Worm (Caenorhabditis elegans) whole organism, L2 larva: Measurements from ENCODE around the gene F45D3.3.

ENCODE experiments used
- C34F6.9 ChIP-seq: fragments of 150-350 bp; optimal IDR thresholded peaks from 2 replicates; lab custom pipeline; 2014; ENCODE audit warnings: missing biosample characterization, missing genetic modification characterization
- F13H6.1 ChIP-seq: sonication (generic microtip); optimal IDR thresholded peaks from 2 replicates; lab custom pipeline; 2016; ENCODE audit warnings: missing genetic modification characterization, missing compliant biosample characterization
- R02D3.7 ChIP-seq: fragments of 150-350 bp; optimal IDR thresholded peaks from 2 replicates; lab custom pipeline; 2014; ENCODE audit warnings: missing biosample characterization, missing genetic modification characterization
- aly-2 ChIP-seq: fragments of 150-350 bp; optimal IDR thresholded peaks from 2 replicates; lab custom pipeline; 2014; ENCODE audit warnings: missing biosample characterization, missing genetic modification characterization
- blmp-1 ChIP-seq: sonication (generic microtip); optimal IDR thresholded peaks from 2 replicates; lab custom pipeline; 2017; ENCODE audit warnings: missing genetic modification characterization, mild to moderate bottlenecking, missing compliant biosample characterization, antibody characterized with exemption, moderate library complexity; ENCODE audit not compliant: insufficient read depth
- ceh-16 ChIP-seq: fragments of 150-350 bp; optimal IDR thresholded peaks from 2 replicates; lab custom pipeline; 2014; ENCODE audit warnings: missing biosample characterization, missing genetic modification characterization
- ceh-82 ChIP-seq: fragments of 150-350 bp; optimal IDR thresholded peaks from 2 replicates; lab custom pipeline; 2014; ENCODE audit warnings: missing biosample characterization, missing genetic modification characterization
- crh-2 ChIP-seq: sonication (generic microtip); optimal IDR thresholded peaks from 2 replicates; lab custom pipeline; 2017; ENCODE audit warnings: missing biosample characterization, missing genetic modification characterization
- dmd-4 ChIP-seq: sonication (generic microtip); optimal IDR thresholded peaks from 2 replicates; lab custom pipeline; 2017; ENCODE audit warnings: missing biosample characterization, missing genetic modification characterization
- egl-27 ChIP-seq: sonication (generic microtip); optimal IDR thresholded peaks from 3 replicates; lab custom pipeline; 2017; ENCODE audit warnings: missing biosample characterization, missing genetic modification reagents, missing genetic modification characterization
- elt-1 ChIP-seq: fragments of 150-350 bp; optimal IDR thresholded peaks from 2 replicates; lab custom pipeline; 2014; ENCODE audit warnings: missing biosample characterization, missing genetic modification characterization
- elt-3 ChIP-seq: sonication (generic microtip); optimal IDR thresholded peaks from 2 replicates; lab custom pipeline; 2017; ENCODE audit warnings: missing biosample characterization, missing genetic modification characterization
- fos-1 ChIP-seq: fragments of 150-350 bp; optimal IDR thresholded peaks from 2 replicates; lab custom pipeline; 2014; ENCODE audit warnings: missing biosample characterization, missing genetic modification characterization
- gmeb-1 ChIP-seq: fragments of 150-350 bp; optimal IDR thresholded peaks from 2 replicates; lab custom pipeline; 2014; ENCODE audit warnings: missing biosample characterization, missing genetic modification characterization
- lin-11 ChIP-seq: fragments of 150-350 bp; sonication (generic microtip); optimal IDR thresholded peaks from 2 replicates; lab custom pipeline; 2014; ENCODE audit warnings: missing biosample characterization, missing genetic modification characterization, inconsistent platforms, mixed read lengths
- lin-13 ChIP-seq: fragments of 150-350 bp; optimal IDR thresholded peaks from 2 replicates; lab custom pipeline; 2014; ENCODE audit warnings: missing biosample characterization, missing genetic modification reagents, missing genetic modification characterization
- lsy-2 ChIP-seq, 2 experiments: fragments of 150-350 bp in 1 of 2; sonication (generic microtip) in 1 of 2; optimal IDR thresholded peaks; 2 replicates each; lab custom pipeline; 2014 to 2017; ENCODE audit warnings: missing biosample characterization in 2 of 2, missing genetic modification characterization in 2 of 2
- mbf-1 ChIP-seq: sonication (generic microtip); optimal IDR thresholded peaks from 2 replicates; lab custom pipeline; 2017; ENCODE audit warnings: missing biosample characterization, missing genetic modification characterization
- mdl-1 ChIP-seq, 2 experiments: fragments of 150-350 bp in 1 of 2; sonication (generic microtip) in 1 of 2; optimal IDR thresholded peaks; 2 replicates each; lab custom pipeline; 2017; ENCODE audit warnings: missing biosample characterization in 2 of 2, missing genetic modification characterization in 2 of 2
- nhr-11 ChIP-seq: fragments of 150-350 bp; optimal IDR thresholded peaks from 2 replicates; lab custom pipeline; 2014; ENCODE audit warnings: missing biosample characterization, missing genetic modification characterization
- nhr-12 ChIP-seq: fragments of 150-350 bp; optimal IDR thresholded peaks from 2 replicates; lab custom pipeline; 2014; ENCODE audit warnings: missing biosample characterization, missing genetic modification characterization
- nhr-21 ChIP-seq: fragments of 150-350 bp; optimal IDR thresholded peaks from 2 replicates; lab custom pipeline; 2014; ENCODE audit warnings: missing biosample characterization, missing genetic modification characterization
- nhr-23 ChIP-seq: fragments of 150-350 bp; optimal IDR thresholded peaks from 2 replicates; lab custom pipeline; 2014; ENCODE audit warnings: missing biosample characterization, missing genetic modification reagents, missing genetic modification characterization
- nhr-237 ChIP-seq: fragments of 150-350 bp; optimal IDR thresholded peaks from 2 replicates; lab custom pipeline; 2014; ENCODE audit warnings: missing biosample characterization, missing genetic modification characterization
- nhr-25 ChIP-seq: fragments of 150-350 bp; sonication (generic microtip); optimal IDR thresholded peaks from 3 replicates; lab custom pipeline; 2014; ENCODE audit warnings: missing biosample characterization, missing genetic modification characterization
- nhr-6 ChIP-seq: fragments of 150-350 bp; optimal IDR thresholded peaks from 2 replicates; lab custom pipeline; 2014; ENCODE audit warnings: missing biosample characterization, missing genetic modification characterization
- peb-1 ChIP-seq: fragments of 150-350 bp; optimal IDR thresholded peaks from 2 replicates; lab custom pipeline; 2014; ENCODE audit warnings: missing biosample characterization, missing genetic modification characterization
- sem-4 ChIP-seq: fragments of 150-350 bp; optimal IDR thresholded peaks from 2 replicates; lab custom pipeline; 2014; ENCODE audit warnings: missing biosample characterization, missing genetic modification reagents, missing genetic modification characterization
- skn-1 ChIP-seq: sonication (generic microtip); optimal IDR thresholded peaks from 2 replicates; lab custom pipeline; 2017; ENCODE audit warnings: missing biosample characterization, missing genetic modification characterization
- sma-9 ChIP-seq, 2 experiments: fragments of 150-350 bp in 1 of 2; sonication (generic microtip) in 1 of 2; optimal IDR thresholded peaks; 2 replicates each; lab custom pipeline; 2014 to 2016; ENCODE audit warnings: missing genetic modification characterization in 2 of 2, mild to moderate bottlenecking in 1 of 2, missing biosample characterization in 1 of 2, missing compliant biosample characterization in 1 of 2, missing genetic modification reagents in 1 of 2, moderate library complexity in 1 of 2
- snpc-4 ChIP-seq: fragments of 150-350 bp; optimal IDR thresholded peaks from 2 replicates; lab custom pipeline; 2014; ENCODE audit warnings: missing biosample characterization, missing genetic modification characterization
- unc-39 ChIP-seq: fragments of 150-350 bp; optimal IDR thresholded peaks from 2 replicates; lab custom pipeline; 2014; ENCODE audit warnings: missing biosample characterization, missing genetic modification characterization
- unc-55 ChIP-seq: fragments of 150-350 bp; sonication (generic microtip); optimal IDR thresholded peaks from 3 replicates; lab custom pipeline; 2014; ENCODE audit warnings: missing biosample characterization, missing genetic modification reagents, missing genetic modification characterization
- unc-62 ChIP-seq: fragments of 150-350 bp; optimal IDR thresholded peaks from 2 replicates; lab custom pipeline; 2014; ENCODE audit warnings: missing biosample characterization, missing genetic modification reagents, missing genetic modification characterization
- ztf-1 ChIP-seq: fragments of 200-800 bp; sonication (Bioruptor generic); conservative IDR thresholded peaks from 2 replicates; pipeline ENCODE4 v1.3.6; 2022; ENCODE audit warnings: missing genetic modification characterization, missing compliant biosample characterization
- ztf-11 ChIP-seq: sonication (generic microtip); optimal IDR thresholded peaks from 2 replicates; lab custom pipeline; 2017; ENCODE audit warnings: missing biosample characterization, missing genetic modification characterization
- ztf-4 ChIP-seq: fragments of 150-350 bp; optimal IDR thresholded peaks from 2 replicates; lab custom pipeline; 2014; ENCODE audit warnings: missing biosample characterization, missing genetic modification characterization

The F45D3.3 gene

DNA sequence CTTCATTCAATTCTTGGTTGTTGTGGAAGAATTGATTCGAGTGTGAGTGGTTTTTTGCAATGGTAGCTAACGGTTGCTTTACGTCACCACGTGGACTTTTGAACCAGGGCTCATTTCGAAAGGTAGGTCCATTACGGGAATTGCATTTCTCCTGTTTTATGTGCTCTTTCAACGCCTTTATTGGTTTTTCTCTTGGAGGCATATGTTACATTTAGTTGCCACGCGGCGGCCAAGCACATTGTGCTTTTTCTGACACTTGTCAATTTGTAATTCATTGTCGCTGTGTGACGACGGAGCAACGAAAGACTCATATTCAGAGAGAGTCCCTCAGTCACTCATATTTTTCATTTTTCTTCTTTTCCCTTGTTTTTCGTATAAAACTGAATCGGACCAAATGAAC is 34.6 kb upstream of the F45D3.3 start:
- TF ChIP-seq dmd-4 (tag; lab: Kevin White, UChicago) (no peak), crh-2 (peak; percentile 14), lin-11 (tag; lab: Kevin White, UChicago) (peak; percentile 10)
- TF ChIP-seq, all 48 proteins: peak for 2

DNA sequence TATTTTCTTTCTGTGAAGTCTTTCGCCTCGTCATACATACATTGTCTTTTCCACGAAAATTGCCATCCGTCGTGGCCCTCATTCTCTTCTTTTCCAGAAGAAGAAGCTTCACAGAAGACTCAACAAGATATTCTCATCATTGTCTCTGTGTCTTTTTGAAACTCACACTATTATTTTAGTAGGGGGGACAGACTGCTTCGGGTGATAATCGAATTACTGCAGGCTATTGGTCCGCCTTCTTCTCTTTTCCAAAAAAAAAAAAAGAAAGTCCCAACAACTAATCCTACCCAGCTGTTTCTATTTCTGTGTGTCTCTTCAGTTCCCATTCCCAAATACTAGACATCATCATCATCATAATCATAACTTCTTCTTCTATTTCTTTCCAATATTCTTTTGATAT is 33.2 kb upstream of the F45D3.3 start:
- TF ChIP-seq nhr-23 (no peak), unc-55 (GFP tag; lab: Kevin White, UChicago) (peak; percentile 58)

DNA sequence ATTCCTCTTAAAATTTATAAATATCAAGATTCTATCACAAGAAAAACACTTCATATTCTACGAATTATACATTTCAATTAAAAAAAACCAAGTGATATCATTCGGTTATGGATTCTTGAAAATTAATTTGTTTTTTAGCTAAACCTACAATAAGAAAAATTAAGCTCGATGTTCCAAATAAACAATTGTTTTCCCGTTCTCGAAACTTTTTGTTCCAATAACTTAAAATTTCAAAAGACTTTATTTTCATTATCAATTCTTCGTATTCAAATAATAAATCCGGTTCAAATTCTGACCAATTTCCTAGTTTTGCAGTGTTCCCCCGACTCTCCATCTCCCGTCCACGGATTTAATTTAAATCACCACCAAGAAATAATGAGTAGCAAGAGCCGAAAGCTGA is 29.1 kb upstream of the F45D3.3 start, which contains the start of gene E02A10.3:
E02A10.3 (plus strand) TSS at position 301 of the 400 bp plus-strand sequence.
- no peak for TF ChIP-seq fos-1 (tag; lab: Kevin White, UChicago)
- no peak for TF ChIP-seq ztf-4 (tag; lab: Kevin White, UChicago)
- TF ChIP-seq C34F6.9 (tag; lab: Kevin White, UChicago) = no peak
- no peak for TF ChIP-seq R02D3.7 (tag; lab: Kevin White, UChicago)
- TF ChIP-seq sma-9 (GFP tag; optimal IDR thresholded peaks at IDR 0.05; lab: Kevin White, UChicago) = no peak
- no peak for TF ChIP-seq sma-9 (tag; optimal IDR thresholded peaks at IDR 0.05; lab: Kevin White, UChicago)
- TF ChIP-seq lin-11 (tag; lab: Kevin White, UChicago) = no peak
- no peak for TF ChIP-seq elt-1
- TF ChIP-seq nhr-6 = no peak
- TF ChIP-seq nhr-237 (tag; lab: Kevin White, UChicago) = no peak
- TF ChIP-seq egl-27 = no peak
- no peak for TF ChIP-seq nhr-21 (tag; lab: Kevin White, UChicago)
- TF ChIP-seq snpc-4 (tag; lab: Kevin White, UChicago) = no peak
- no peak for TF ChIP-seq ztf-1 (GFP tag; lab: Robert Waterston, UW)
- no peak for TF ChIP-seq dmd-4 (tag; lab: Kevin White, UChicago)
- TF ChIP-seq blmp-1 (tag; lab: Kevin White, UChicago) = no peak

DNA sequence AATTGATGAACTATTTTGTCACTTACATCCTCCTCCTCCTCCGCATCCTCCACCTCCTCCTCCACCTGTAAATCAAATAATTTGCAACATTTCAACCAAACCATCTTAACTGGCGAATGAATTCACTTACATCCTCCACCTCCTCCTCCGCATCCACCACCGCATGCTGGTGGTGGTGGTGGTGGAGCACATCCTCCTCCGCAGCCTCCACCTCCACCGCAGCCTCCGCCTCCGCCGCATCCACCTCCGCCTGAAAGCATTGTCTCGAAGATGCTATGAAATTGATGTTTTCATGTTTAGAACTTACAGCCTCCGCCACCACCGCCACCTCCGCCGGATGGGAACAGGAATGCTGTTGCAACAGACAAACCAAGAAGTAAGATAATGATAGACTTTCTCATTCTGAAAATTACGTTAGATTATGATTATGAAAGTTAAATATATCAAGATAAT is 26.3 kb upstream of the F45D3.3 start, which contains the start of gene grl-23:
grl-23 (minus strand) TSS at position 403 of the 453 bp plus-strand sequence.
- TF ChIP-seq snpc-4 (tag; lab: Kevin White, UChicago) (no peak), nhr-25 (tag; lab: Kevin White, UChicago) (no peak), crh-2 (no peak), skn-1 (no peak), blmp-1 (tag; lab: Kevin White, UChicago) (no peak), elt-1 (no peak), unc-62 (GFP tag; lab: Kevin White, UChicago) (no peak), peb-1 (tag; lab: Kevin White, UChicago) (no peak), ceh-16 (tag; lab: Kevin White, UChicago) (no peak), fos-1 (tag; lab: Kevin White, UChicago) (no peak), nhr-6 (no peak), sma-9 (GFP tag; optimal IDR thresholded peaks at IDR 0.05; lab: Kevin White, UChicago) (no peak), sma-9 (tag; optimal IDR thresholded peaks at IDR 0.05; lab: Kevin White, UChicago) (no peak), ztf-4 (tag; lab: Kevin White, UChicago) (no peak), aly-2 (tag; lab: Kevin White, UChicago) (no peak), ceh-82 (tag; lab: Kevin White, UChicago) (no peak), unc-55 (GFP tag; lab: Kevin White, UChicago) (no peak), lsy-2 (tag; optimal IDR thresholded peaks at IDR 0.05; lab: Kevin White, UChicago) (no peak), sem-4 (no peak), mbf-1 (tag; lab: Kevin White, UChicago) (no peak)

DNA sequence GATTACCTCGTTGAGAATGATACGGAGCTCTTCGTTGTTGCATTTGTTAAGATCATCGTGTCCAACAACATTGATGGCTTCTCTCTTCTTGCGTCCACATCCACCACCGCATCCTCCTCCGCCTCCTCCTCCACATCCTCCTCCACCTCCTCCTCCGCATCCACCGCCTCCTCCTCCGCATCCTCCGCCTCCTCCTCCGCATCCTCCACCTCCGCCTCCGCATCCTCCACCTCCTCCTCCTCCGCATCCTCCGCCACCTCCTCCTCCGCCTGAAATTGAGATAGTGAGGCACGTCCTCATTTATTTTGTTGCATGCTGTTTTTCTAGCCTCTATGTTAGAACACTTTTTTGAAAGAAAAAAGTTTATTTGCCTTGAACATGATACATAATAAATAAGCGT is 25.7 kb upstream of the F45D3.3 start:
- no peak for TF ChIP-seq gmeb-1 (tag; lab: Kevin White, UChicago)
- TF ChIP-seq, all 48 proteins: peak for 0

DNA sequence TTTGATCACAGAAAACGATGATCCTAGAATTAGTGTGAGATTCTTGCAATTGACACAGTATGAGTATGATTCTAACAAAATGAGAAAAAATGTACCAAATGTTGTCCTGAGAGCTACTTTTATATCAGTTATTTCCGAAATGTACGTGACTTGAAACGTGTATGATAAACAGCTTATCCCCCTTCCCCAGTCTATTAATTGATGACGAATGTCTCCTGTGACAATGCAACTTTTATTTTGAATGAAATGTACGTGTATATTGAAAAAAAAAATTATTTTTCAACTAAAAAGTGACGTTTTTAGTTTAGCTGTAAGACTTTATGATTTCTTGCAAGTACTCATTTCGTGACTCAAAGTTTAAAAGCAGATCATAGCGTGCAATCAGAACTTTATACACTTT is 20.1 kb upstream of the F45D3.3 start:
- no peak for TF ChIP-seq ztf-11
- TF ChIP-seq unc-39 (tag; lab: Kevin White, UChicago) = no peak
- TF ChIP-seq mbf-1 (tag; lab: Kevin White, UChicago) = no peak
- no peak for TF ChIP-seq lin-13
- TF ChIP-seq nhr-11 (tag; lab: Kevin White, UChicago) = no peak
- TF ChIP-seq nhr-12 = no peak
- TF ChIP-seq mdl-1 (tag; optimal IDR thresholded peaks at IDR 0.05; lab: Kevin White, UChicago) = no peak
- TF ChIP-seq elt-3 (tag; lab: Kevin White, UChicago) = no peak
- no peak for TF ChIP-seq F13H6.1
- TF ChIP-seq nhr-237 (tag; lab: Kevin White, UChicago) = no peak
- TF ChIP-seq peb-1 (tag; lab: Kevin White, UChicago) = no peak
- no peak for TF ChIP-seq ceh-16 (tag; lab: Kevin White, UChicago)
- TF ChIP-seq skn-1 = no peak
